Worm (Caenorhabditis elegans) whole organism, L3 larva: ENCODE measurements around the gene calu-1.
A peak's percentile ranks its signal among the peaks of the same experiment; 100 is the strongest.

ENCODE experiments used
- ama-1 ChIP-seq: fragments of 150-350 bp; optimal IDR thresholded peaks from 2 replicates; lab custom pipeline; 2018
- ceh-9 ChIP-seq: sonication (generic microtip); optimal IDR thresholded peaks from 2 replicates; lab custom pipeline; 2018; ENCODE audit warnings: missing biosample characterization, missing genetic modification characterization
- egl-27 ChIP-seq: sonication (generic microtip); optimal IDR thresholded peaks from 4 replicates; lab custom pipeline; 2017; ENCODE audit warnings: missing biosample characterization, missing genetic modification reagents, missing genetic modification characterization
- elt-2 ChIP-seq: sonication (generic microtip); optimal IDR thresholded peaks from 2 replicates; lab custom pipeline; 2016; ENCODE audit warnings: missing genetic modification reagents, mild to moderate bottlenecking, missing genetic modification characterization, missing compliant biosample characterization
- fkh-10 ChIP-seq: sonication (generic microtip); optimal IDR thresholded peaks from 2 replicates; lab custom pipeline; 2017; ENCODE audit warnings: missing biosample characterization, missing genetic modification reagents, missing genetic modification characterization
- fos-1 ChIP-seq: fragments of 150-350 bp; optimal IDR thresholded peaks from 2 replicates; lab custom pipeline; 2014; ENCODE audit warnings: missing biosample characterization, missing genetic modification characterization
- hmg-11 ChIP-seq: sonication (generic microtip); optimal IDR thresholded peaks from 2 replicates; lab custom pipeline; 2016; ENCODE audit warnings: missing genetic modification characterization, missing compliant biosample characterization
- nhr-11 ChIP-seq: fragments of 150-350 bp; optimal IDR thresholded peaks from 2 replicates; lab custom pipeline; 2014; ENCODE audit warnings: missing biosample characterization, missing genetic modification characterization
- nhr-237 ChIP-seq: fragments of 150-350 bp; optimal IDR thresholded peaks from 2 replicates; lab custom pipeline; 2014; ENCODE audit warnings: missing biosample characterization, missing genetic modification characterization
- nhr-25 ChIP-seq: sonication (generic microtip); optimal IDR thresholded peaks from 2 replicates; lab custom pipeline; 2017; ENCODE audit warnings: missing biosample characterization, missing genetic modification characterization
- nhr-67 ChIP-seq: fragments of 150-350 bp; optimal IDR thresholded peaks from 2 replicates; lab custom pipeline; 2014; ENCODE audit warnings: missing biosample characterization, missing genetic modification characterization
- pqm-1 ChIP-seq: fragments of 150-350 bp; optimal IDR thresholded peaks from 2 replicates; lab custom pipeline; 2017; ENCODE audit warnings: missing biosample characterization, missing genetic modification characterization, inconsistent platforms
- unc-39 ChIP-seq: sonication (generic microtip); optimal IDR thresholded peaks from 4 replicates; lab custom pipeline; 2017; ENCODE audit warnings: missing biosample characterization, missing genetic modification characterization
- unc-62 ChIP-seq: fragments of 150-350 bp; sonication (generic microtip); optimal IDR thresholded peaks from 4 replicates; lab custom pipeline; 2014; ENCODE audit warnings: missing biosample characterization, missing genetic modification reagents, missing genetic modification characterization

ce11 chrX:4982009-4982625 lies 11.4 kb upstream of the calu-1 start:
- no peak for TF ChIP-seq fkh-10 (GFP tag; lab: Kevin White, UChicago)
- no peak for TF ChIP-seq elt-2 (tag; lab: Kevin White, UChicago)
- no peak for TF ChIP-seq pqm-1 (tag; lab: Kevin White, UChicago)
- peak; percentile 37 for TF ChIP-seq hmg-11 (tag; lab: Kevin White, UChicago)
- TF ChIP-seq nhr-25 (tag; lab: Kevin White, UChicago): no peak
- no peak for TF ChIP-seq nhr-237
- TF ChIP-seq unc-39 (tag; lab: Kevin White, UChicago): no peak
- TF ChIP-seq unc-62 (GFP tag; lab: Kevin White, UChicago): no peak
- TF ChIP-seq ama-1 (lab: Kevin White, UChicago): no peak
- no peak for TF ChIP-seq egl-27 (tag; lab: Kevin White, UChicago)
- peak; percentile 42 for TF ChIP-seq nhr-11
- no peak for TF ChIP-seq ceh-9 (tag; lab: Kevin White, UChicago)
- TF ChIP-seq nhr-67: no peak
- TF ChIP-seq fos-1 (tag; lab: Kevin White, UChicago): no peak
